Fruit fly (Drosophila melanogaster) whole organism, pupa: ENCODE measurements around the gene Or67a.

Experiments
- CG12605 ChIP-seq: fragments of 200-800 bp; sonication (Bioruptor generic); IDR thresholded peaks from 2 replicates; pipeline ENCODE4 v1.3.6; 2022; ENCODE audit warnings: missing biosample characterization, missing genetic modification characterization
- CG13204 ChIP-seq: fragments of 200-800 bp; sonication (Bioruptor generic); optimal IDR thresholded peaks from 2 replicates; lab custom pipeline; 2018; ENCODE audit warnings: missing biosample characterization, mild to moderate bottlenecking, missing genetic modification characterization, moderate library complexity
- Snoo ChIP-seq: fragments of 200-800 bp; sonication (Bioruptor generic); optimal IDR thresholded peaks from 3 replicates; lab custom pipeline; 2017; ENCODE audit warnings: missing biosample characterization, mild to moderate bottlenecking, missing genetic modification characterization, inconsistent platforms

DNA sequence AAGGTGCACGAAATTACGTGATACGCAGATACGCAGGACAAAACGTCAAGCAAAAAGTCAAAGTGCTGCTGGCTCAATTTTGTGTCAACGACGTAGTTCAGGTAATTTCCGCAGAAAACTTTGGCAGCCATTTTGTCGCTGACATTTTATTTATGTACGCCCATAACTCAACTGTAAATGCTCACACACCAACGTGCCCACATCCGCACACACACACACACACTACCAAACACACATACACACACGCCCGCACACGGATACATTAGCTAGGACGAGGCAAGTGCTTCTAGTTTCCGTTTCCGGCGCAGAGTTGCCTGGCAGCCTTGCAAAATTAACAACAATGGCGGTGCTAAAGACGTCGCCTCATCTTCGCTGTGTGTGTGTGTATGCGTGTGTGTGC, 3.4 kb upstream of the Or67a start, which contains the start of gene CG33700:
- TF ChIP-seq CG13204, result no peak
- TF ChIP-seq CG12605 (GFP tag; lab: Robert Waterston, UW), result no peak
- no peak for TF ChIP-seq Snoo (tag; lab: Kevin White, UChicago)
